Worm (Caenorhabditis elegans): ENCODE data around the gene F58H1.8.

The F58H1.8 gene

ce11 chrV:11887988-11888499, 46.9 kb upstream of the F58H1.8 start, which contains the start of gene adh-1 (continued):
- TF ChIP-seq isw-1 (GFP tag; IDR thresholded peaks at IDR 0.05) (no peak), lin-39 (tag; optimal IDR thresholded peaks at IDR 0.05) (peak; percentile 72), irx-1 (tag; optimal IDR thresholded peaks at IDR 0.05) (peak; percentile 77), hlh-17 (GFP tag; optimal IDR thresholded peaks at IDR 0.05; ENCODE audit: borderline replicate concordance) (no peak), tlp-1 (tag; optimal IDR thresholded peaks at IDR 0.05) (no peak), dsc-1 (tag; optimal IDR thresholded peaks at IDR 0.05) (no peak), unc-98 (GFP tag; IDR thresholded peaks at IDR 0.05) (no peak), rnt-1 (tag; optimal IDR thresholded peaks at IDR 0.05) (peak; percentile 91), nhr-90 (tag; optimal IDR thresholded peaks at IDR 0.05; ENCODE audit: poor library complexity) (peak; percentile 75), vab-15 (tag; optimal IDR thresholded peaks at IDR 0.05) (no peak), elt-3 (tag; optimal IDR thresholded peaks at IDR 0.05) (peak in 3 of 6 experiments; percentile 18 to 99 (median 41)), sup-37 (GFP tag; optimal IDR thresholded peaks at IDR 0.05) (peak; percentile 90), ztf-11 (tag; optimal IDR thresholded peaks at IDR 0.05) (peak in 1 of 2 experiments; percentile 8), nhr-19 (GFP tag; conservative IDR thresholded peaks at IDR 0.05) (peak; percentile 99), lsy-2 (tag; optimal IDR thresholded peaks at IDR 0.05) (peak; percentile 48 to 82), ceh-63 (GFP tag; optimal IDR thresholded peaks at IDR 0.05) (no peak), blmp-1 (tag; optimal IDR thresholded peaks at IDR 0.05) (peak; percentile 89), C34B4.2 (tag; optimal IDR thresholded peaks at IDR 0.05) (peak; percentile 42), nhr-85 (tag) (peak; percentile 94), fkh-4 (tag; optimal IDR thresholded peaks at IDR 0.05; ENCODE audit: borderline replicate concordance) (no peak), ceh-82 (tag; optimal IDR thresholded peaks at IDR 0.05) (peak in 1 of 3 experiments; percentile 14), nhr-47 (tag; optimal IDR thresholded peaks at IDR 0.05) (peak; percentile 77), ztf-4 (tag; optimal IDR thresholded peaks at IDR 0.05) (peak; percentile 56), hpl-2 (GFP tag; optimal IDR thresholded peaks at IDR 0.05) (no peak), pqm-1 (tag; optimal IDR thresholded peaks at IDR 0.05) (no peak), ceh-8 (GFP tag; optimal IDR thresholded peaks at IDR 0.05) (no peak), nhr-84 (tag; optimal IDR thresholded peaks at IDR 0.05) (no peak), pag-3 (tag; optimal IDR thresholded peaks at IDR 0.05; ENCODE audit: borderline replicate concordance, insufficient read depth) (peak; percentile 47), unc-130 (tag; optimal IDR thresholded peaks at IDR 0.05) (peak; percentile 67), ceh-90 (tag; optimal IDR thresholded peaks at IDR 0.05) (no peak), nhr-77 (tag; optimal IDR thresholded peaks at IDR 0.05) (peak; percentile 51), sptf-1 (tag; optimal IDR thresholded peaks at IDR 0.05) (no peak), jun-1 (tag; optimal IDR thresholded peaks at IDR 0.05) (peak; percentile 70), egl-27 (tag; optimal IDR thresholded peaks at IDR 0.05) (no peak), ces-1 (GFP tag; optimal IDR thresholded peaks at IDR 0.05) (no peak), nhr-237 (tag; optimal IDR thresholded peaks at IDR 0.05) (no peak), efl-1 (optimal IDR thresholded peaks at IDR 0.05) (peak; percentile 23 to 46), efl-1 (GFP tag; optimal IDR thresholded peaks at IDR 0.05 in 1 of 2) (peak in 1 of 2 experiments; percentile 95), elt-2 (tag; optimal IDR thresholded peaks at IDR 0.05) (peak; percentile 75), unc-62 (GFP tag; optimal IDR thresholded peaks at IDR 0.05) (no peak), C16A3.4 (tag; optimal IDR thresholded peaks at IDR 0.05) (peak; percentile 76), nhr-12 (tag; optimal IDR thresholded peaks at IDR 0.05) (no peak), tbx-2 (tag; optimal IDR thresholded peaks at IDR 0.05) (peak; percentile 88), snu-23 (GFP tag; optimal IDR thresholded peaks at IDR 0.05) (peak; percentile 82), dpl-1 (GFP tag; optimal IDR thresholded peaks at IDR 0.05) (peak; percentile 4 to 50 (median 8)), lin-13 (GFP tag; optimal IDR thresholded peaks at IDR 0.05) (peak; percentile 62), efl-3 (GFP tag; optimal IDR thresholded peaks at IDR 0.05) (no peak), skn-1 (tag; optimal IDR thresholded peaks at IDR 0.05) (peak; percentile 37), C04F5.9 (tag; optimal IDR thresholded peaks at IDR 0.05) (peak; percentile 1), grh-1 (GFP tag; IDR thresholded peaks at IDR 0.05) (no peak), sox-4 (tag; optimal IDR thresholded peaks at IDR 0.05) (peak; percentile 57), aly-2 (tag; optimal IDR thresholded peaks at IDR 0.05) (no peak), nhr-20 (tag; optimal IDR thresholded peaks at IDR 0.05) (peak; percentile 97)
